Worm (Caenorhabditis elegans) whole organism, L2 larva: ENCODE data around the gene F07B10.7.

Source experiments
- dmd-4 ChIP-seq: sonication (generic microtip); optimal IDR thresholded peaks from 2 replicates; lab custom pipeline; 2017; ENCODE audit warnings: missing biosample characterization, missing genetic modification characterization
- fos-1 ChIP-seq: fragments of 150-350 bp; optimal IDR thresholded peaks from 2 replicates; lab custom pipeline; 2014; ENCODE audit warnings: missing biosample characterization, missing genetic modification characterization
- mab-5 ChIP-seq: fragments of 150-350 bp; optimal IDR thresholded peaks from 2 replicates; lab custom pipeline; 2014; ENCODE audit warnings: missing biosample characterization, missing genetic modification characterization
- nhr-12 ChIP-seq: fragments of 150-350 bp; optimal IDR thresholded peaks from 2 replicates; lab custom pipeline; 2014; ENCODE audit warnings: missing biosample characterization, missing genetic modification characterization
- unc-62 ChIP-seq: fragments of 150-350 bp; optimal IDR thresholded peaks from 2 replicates; lab custom pipeline; 2014; ENCODE audit warnings: missing biosample characterization, missing genetic modification reagents, missing genetic modification characterization
- ztf-11 ChIP-seq: sonication (generic microtip); optimal IDR thresholded peaks from 2 replicates; lab custom pipeline; 2017; ENCODE audit warnings: missing biosample characterization, missing genetic modification characterization

ce11 chrV:11300539-11300938 lies 40.0 kb upstream of the F07B10.7 start, which contains the start of gene srh-47:
- TF ChIP-seq unc-62 (GFP tag; lab: Kevin White, UChicago) (no peak), fos-1 (tag; lab: Kevin White, UChicago) (no peak), ztf-11 (no peak), mab-5 (tag; lab: Kevin White, UChicago) (no peak), dmd-4 (tag; lab: Kevin White, UChicago) (no peak), nhr-12 (tag; lab: Kevin White, UChicago) (no peak)
